Fruit fly (Drosophila melanogaster) whole organism, embryonic: ENCODE measurements around the gene CG6961.

Experiments used
- Adf1 ChIP-seq: fragments of 200-800 bp; sonication (Bioruptor generic); IDR thresholded peaks from 2 replicates; pipeline ENCODE4 v1.3.6; 2022; ENCODE audit warnings: missing biosample characterization, missing genetic modification characterization
- Bdp1 ChIP-seq: fragments of 200-800 bp; sonication (Bioruptor generic); optimal IDR thresholded peaks from 3 replicates; lab custom pipeline; 2016; ENCODE audit warnings: missing biosample characterization, missing genetic modification characterization
- Blimp-1 ChIP-seq: fragments of 200-800 bp; sonication (Bioruptor generic); optimal IDR thresholded peaks from 3 replicates; lab custom pipeline; 2018; ENCODE audit warnings: missing biosample characterization, missing genetic modification characterization, mild to moderate bottlenecking, moderate library complexity, missing genetic modification reagents
- CG10654 ChIP-seq: fragments of 200-800 bp; sonication (Bioruptor generic); optimal IDR thresholded peaks from 2 replicates; lab custom pipeline; 2016; ENCODE audit warnings: missing biosample characterization, missing genetic modification characterization
- CG11723 ChIP-seq: fragments of 200-800 bp; sonication (Bioruptor generic); optimal IDR thresholded peaks from 2 replicates; lab custom pipeline; 2017; ENCODE audit warnings: missing biosample characterization, mild to moderate bottlenecking, missing genetic modification characterization
- CG12155 ChIP-seq: fragments of 200-800 bp; sonication (Bioruptor generic); optimal IDR thresholded peaks from 3 replicates; lab custom pipeline; 2016; ENCODE audit warnings: missing biosample characterization, missing genetic modification characterization
- CG12659 ChIP-seq: fragments of 200-800 bp; sonication (Bioruptor generic); optimal IDR thresholded peaks from 3 replicates; lab custom pipeline; 2017; ENCODE audit warnings: mild to moderate bottlenecking, missing biosample characterization, missing genetic modification reagents, missing genetic modification characterization
- CG12769 ChIP-seq: fragments of 200-800 bp; sonication (Bioruptor generic); optimal IDR thresholded peaks from 2 replicates; lab custom pipeline; 2019; ENCODE audit warnings: missing biosample characterization, mild to moderate bottlenecking, missing genetic modification characterization, moderate library complexity
- CG13624 ChIP-seq: fragments of 200-800 bp; sonication (Bioruptor generic); optimal IDR thresholded peaks from 2 replicates; lab custom pipeline; 2016; ENCODE audit warnings: missing biosample characterization, missing genetic modification characterization
- CG14667 ChIP-seq: fragments of 200-800 bp; sonication (Bioruptor generic); IDR thresholded peaks from 2 replicates; pipeline ENCODE4 v1.3.6; 2022; ENCODE audit warnings: missing biosample characterization, missing genetic modification characterization
- CG2116 ChIP-seq: fragments of 200-800 bp; sonication (Bioruptor generic); optimal IDR thresholded peaks from 3 replicates; lab custom pipeline; 2018; ENCODE audit warnings: missing biosample characterization, mild to moderate bottlenecking, missing genetic modification characterization
- CG2678 ChIP-seq: fragments of 200-800 bp; sonication (Bioruptor generic); optimal IDR thresholded peaks from 3 replicates; lab custom pipeline; 2019; ENCODE audit warnings: missing biosample characterization, mild to moderate bottlenecking, missing genetic modification characterization, moderate library complexity
- CG2712 ChIP-seq: fragments of 200-800 bp; optimal IDR thresholded peaks from 3 replicates; lab custom pipeline; 2019; ENCODE audit warnings: missing biosample characterization, mild to moderate bottlenecking, missing genetic modification characterization, moderate library complexity
- CG30020 ChIP-seq: fragments of 200-800 bp; optimal IDR thresholded peaks from 2 replicates; lab custom pipeline; 2019; ENCODE audit warnings: missing biosample characterization, mild to moderate bottlenecking, missing genetic modification characterization, moderate library complexity
- CG4282 ChIP-seq: fragments of 200-800 bp; sonication (Bioruptor generic); optimal IDR thresholded peaks from 2 replicates; lab custom pipeline; 2016; ENCODE audit warnings: missing biosample characterization, missing genetic modification characterization
- CG4424 ChIP-seq: fragments of 200-800 bp; sonication (Bioruptor generic); optimal IDR thresholded peaks from 3 replicates; lab custom pipeline; 2016; ENCODE audit warnings: missing biosample characterization, missing genetic modification characterization
- CG4707 ChIP-seq: fragments of 200-800 bp; sonication (Bioruptor generic); optimal IDR thresholded peaks from 2 replicates; lab custom pipeline; 2018; ENCODE audit warnings: missing biosample characterization, mild to moderate bottlenecking, missing genetic modification characterization, moderate library complexity
- CG8089 ChIP-seq: fragments of 200-800 bp; sonication (Bioruptor generic); optimal IDR thresholded peaks from 3 replicates; lab custom pipeline; 2016; ENCODE audit warnings: missing biosample characterization, missing genetic modification characterization
- CG8765 ChIP-seq: fragments of 200-800 bp; sonication (Bioruptor generic); IDR thresholded peaks from 2 replicates; pipeline ENCODE4 v1.3.6; 2022; ENCODE audit warnings: missing biosample characterization, missing genetic modification characterization
- CG9437 ChIP-seq: fragments of 200-800 bp; sonication (Bioruptor generic); optimal IDR thresholded peaks from 2 replicates; lab custom pipeline; 2018; ENCODE audit warnings: missing biosample characterization, mild to moderate bottlenecking, missing genetic modification characterization
- Dad ChIP-seq: fragments of 200-800 bp; sonication (Bioruptor generic); optimal IDR thresholded peaks from 3 replicates; lab custom pipeline; 2016; ENCODE audit warnings: missing biosample characterization, missing genetic modification characterization
- Deaf1 ChIP-seq: fragments of 200-800 bp; optimal IDR thresholded peaks from 3 replicates; lab custom pipeline; 2019; ENCODE audit warnings: missing biosample characterization, mild to moderate bottlenecking, missing genetic modification characterization, moderate library complexity
- Dll ChIP-seq: fragments of 200-800 bp; sonication (Bioruptor generic); IDR thresholded peaks from 4 replicates; pipeline ENCODE4 v1.3.6; 2022; ENCODE audit warnings: missing biosample characterization, missing genetic modification characterization; ENCODE audit not compliant: partially characterized antibody
- Dp ChIP-seq: fragments of 200-800 bp; sonication (Bioruptor generic); optimal IDR thresholded peaks from 2 replicates; lab custom pipeline; 2018; ENCODE audit warnings: missing biosample characterization, mild to moderate bottlenecking, missing genetic modification characterization, moderate library complexity
- Eip74EF ChIP-seq, 2 experiments: fragments of 200-800 bp in 1 of 2; fragments of >200 bp in 1 of 2; sonication (Bioruptor generic) in 1 of 2; optimal IDR thresholded peaks; 2 replicates each; lab custom pipeline; 2017 to 2019; ENCODE audit warnings: missing biosample characterization in 2 of 2, missing genetic modification characterization in 2 of 2, mild to moderate bottlenecking in 1 of 2, moderate library complexity in 1 of 2
- HHEX ChIP-seq: fragments of 200-800 bp; sonication (Bioruptor generic); optimal IDR thresholded peaks from 3 replicates; lab custom pipeline; 2017; ENCODE audit warnings: missing biosample characterization, mild to moderate bottlenecking, missing genetic modification characterization, missing genetic modification reagents
- HmgD ChIP-seq: fragments of 200-800 bp; sonication (Bioruptor generic); optimal IDR thresholded peaks from 3 replicates; lab custom pipeline; 2016; ENCODE audit warnings: missing biosample characterization, missing genetic modification characterization
- HmgZ ChIP-seq: fragments of 200-800 bp; sonication (Bioruptor generic); optimal IDR thresholded peaks from 2 replicates; lab custom pipeline; 2018; ENCODE audit warnings: missing biosample characterization, mild to moderate bottlenecking, missing genetic modification characterization
- Hmr ChIP-seq: fragments of 200-800 bp; sonication (Bioruptor generic); optimal IDR thresholded peaks from 3 replicates; lab custom pipeline; 2017; ENCODE audit warnings: mild to moderate bottlenecking, missing biosample characterization, missing genetic modification reagents, missing genetic modification characterization
- Hr39 ChIP-seq: fragments of >200 bp; optimal IDR thresholded peaks from 2 replicates; lab custom pipeline; 2017
- Lpt ChIP-seq: fragments of >200 bp; optimal IDR thresholded peaks from 2 replicates; lab custom pipeline; 2018; ENCODE audit warnings: missing biosample characterization, missing genetic modification characterization
- Med ChIP-seq: fragments of 200-800 bp; sonication (Bioruptor generic); peaks from one replicate; lab custom pipeline; 2016; ENCODE audit warnings: missing biosample characterization, missing genetic modification characterization, mild to moderate bottlenecking, inconsistent platforms, moderate library complexity
- Sox102F ChIP-seq: fragments of 200-800 bp; sonication (Bioruptor generic); optimal IDR thresholded peaks from 2 replicates; lab custom pipeline; 2018; ENCODE audit warnings: missing biosample characterization, mild to moderate bottlenecking, missing genetic modification characterization, moderate library complexity
- Trl ChIP-seq, 3 experiments: fragments of >200 bp in 2 of 3; fragments of 200-800 bp in 1 of 3; sonication (Bioruptor generic) in 1 of 3; optimal IDR thresholded peaks; 2 replicates in 1 of 3; 3 replicates in 2 of 3; lab custom pipeline; 2016 to 2017; ENCODE audit warnings: missing biosample characterization in 1 of 3, missing genetic modification characterization in 1 of 3
- abd-A ChIP-seq: fragments of 200-800 bp; sonication (Bioruptor generic); optimal IDR thresholded peaks from 3 replicates; lab custom pipeline; 2019; ENCODE audit warnings: missing biosample characterization, mild to moderate bottlenecking, missing genetic modification characterization, moderate library complexity
- amos ChIP-seq: fragments of 200-800 bp; sonication (Bioruptor generic); IDR thresholded peaks from 2 replicates; pipeline ENCODE4 v1.3.6; 2022; ENCODE audit warnings: missing biosample characterization, missing genetic modification characterization; ENCODE audit not compliant: partially characterized antibody
- bcd ChIP-seq: fragments of 200-800 bp; sonication (Bioruptor generic); optimal IDR thresholded peaks from 2 replicates; lab custom pipeline; 2017; ENCODE audit warnings: missing biosample characterization, mild to moderate bottlenecking, missing genetic modification characterization
- caup ChIP-seq: fragments of 200-800 bp; sonication (Bioruptor generic); optimal IDR thresholded peaks from 3 replicates; lab custom pipeline; 2017; ENCODE audit warnings: missing biosample characterization, mild to moderate bottlenecking, missing genetic modification characterization, moderate library complexity; ENCODE audit not compliant: severe bottlenecking
- crp ChIP-seq, 2 experiments: fragments of 200-800 bp; sonication (Bioruptor generic); optimal IDR thresholded peaks; 2 replicates in 1 of 2; 3 replicates in 1 of 2; lab custom pipeline; 2017; ENCODE audit warnings: missing biosample characterization in 2 of 2, missing genetic modification characterization in 2 of 2, mild to moderate bottlenecking in 1 of 2, moderate library complexity in 1 of 2
- da ChIP-seq: fragments of 200-800 bp; sonication (Bioruptor generic); optimal IDR thresholded peaks from 2 replicates; lab custom pipeline; 2016; ENCODE audit warnings: missing biosample characterization, missing genetic modification characterization
- ewg ChIP-seq: fragments of 200-800 bp; sonication (Bioruptor generic); optimal IDR thresholded peaks from 3 replicates; lab custom pipeline; 2017; ENCODE audit warnings: mild to moderate bottlenecking, missing biosample characterization, missing genetic modification reagents, missing genetic modification characterization
- gcm ChIP-seq: fragments of 200-800 bp; sonication (Bioruptor generic); optimal IDR thresholded peaks from 2 replicates; lab custom pipeline; 2019; ENCODE audit warnings: missing biosample characterization, mild to moderate bottlenecking, missing genetic modification characterization, moderate library complexity
- insv ChIP-seq, 2 experiments: fragments of 200-800 bp; sonication (Bioruptor generic); optimal IDR thresholded peaks; 3 replicates each; lab custom pipeline; 2016 to 2018; ENCODE audit warnings: missing biosample characterization in 2 of 2, missing genetic modification characterization in 2 of 2
- luna ChIP-seq: fragments of 200-800 bp; sonication (Bioruptor generic); optimal IDR thresholded peaks from 2 replicates; lab custom pipeline; 2016; ENCODE audit warnings: missing biosample characterization, missing genetic modification characterization
- nau ChIP-seq: fragments of 200-800 bp; sonication (Bioruptor generic); optimal IDR thresholded peaks from 3 replicates; lab custom pipeline; 2017; ENCODE audit warnings: missing biosample characterization, mild to moderate bottlenecking, missing genetic modification characterization, missing genetic modification reagents
- oc ChIP-seq: fragments of 200-800 bp; sonication (Bioruptor generic); optimal IDR thresholded peaks from 2 replicates; lab custom pipeline; 2018; ENCODE audit warnings: missing biosample characterization, mild to moderate bottlenecking, missing genetic modification characterization, moderate library complexity
- sd ChIP-seq: fragments of 200-800 bp; sonication (Bioruptor generic); optimal IDR thresholded peaks from 3 replicates; lab custom pipeline; 2018; ENCODE audit warnings: missing biosample characterization, mild to moderate bottlenecking, missing genetic modification characterization, moderate library complexity
- stc ChIP-seq: fragments of 200-800 bp; sonication (Bioruptor generic); IDR thresholded peaks from 2 replicates; pipeline ENCODE4 v1.3.6; 2022; ENCODE audit warnings: missing biosample characterization, missing genetic modification characterization
- usp ChIP-seq: fragments of >200 bp; optimal IDR thresholded peaks from 2 replicates; lab custom pipeline; 2017; ENCODE audit warnings: missing biosample characterization, missing genetic modification characterization
- wdn ChIP-seq: fragments of 200-800 bp; sonication (Bioruptor generic); IDR thresholded peaks from 2 replicates; pipeline ENCODE4 v1.3.6; 2022; ENCODE audit warnings: missing biosample characterization, missing genetic modification characterization

Gene CG6961

dm6 chrX:18813049-18813448 lies 25.0 kb upstream of the CG6961 start, which contains the start of gene CG42450:
CG42450 (plus strand) TSS chrX:18813297.
- TF ChIP-seq CG4707 (GFP tag; lab: Kevin White, UChicago) (no peak), amos (GFP tag; lab: Robert Waterston, UW) (peak; percentile 28; the same call in 1 of the 2 replicates), Med (GFP tag; lab: Kevin White, UChicago) (peak; percentile 59), CG30020 (tag; lab: Kevin White, UChicago) (no peak), Hmr (GFP tag; lab: Kevin White, UChicago) (peak; percentile 1), CG8089 (GFP tag; lab: Kevin White, UChicago) (no peak), oc (tag; lab: Kevin White, UChicago) (no peak), CG2116 (GFP tag; lab: Kevin White, UChicago) (no peak), CG9437 (no peak), CG12659 (GFP tag; lab: Kevin White, UChicago) (no peak), HmgZ (tag; lab: Kevin White, UChicago) (no peak), luna (GFP tag; lab: Kevin White, UChicago) (no peak), crp (GFP tag; optimal IDR thresholded peaks at IDR 0.05; lab: Kevin White, UChicago) (no peak), Sox102F (GFP tag; lab: Kevin White, UChicago) (no peak), CG2712 (tag; lab: Kevin White, UChicago) (no peak), Adf1 (GFP tag; lab: Robert Waterston, UW) (peak; percentile 40; the same call in 1 of the 2 replicates), CG12769 (no peak), HHEX (GFP tag; lab: Kevin White, UChicago) (no peak), CG10654 (GFP tag; lab: Kevin White, UChicago) (no peak), CG4282 (GFP tag; lab: Kevin White, UChicago) (no peak), abd-A (peak; percentile 7), Deaf1 (tag; lab: Kevin White, UChicago) (peak; percentile 95), nau (GFP tag; lab: Kevin White, UChicago) (no peak), Hr39 (no peak), Dad (GFP tag; lab: Kevin White, UChicago) (no peak), sd (tag; lab: Kevin White, UChicago) (no peak), insv (GFP tag; optimal IDR thresholded peaks at IDR 0.05; lab: Kevin White, UChicago) (no peak), usp (GFP tag; lab: Kevin White, UChicago) (no peak), stc (GFP tag; lab: Robert Waterston, UW) (no peak), CG14667 (GFP tag; lab: Robert Waterston, UW) (no peak), CG12155 (GFP tag; lab: Kevin White, UChicago) (peak; percentile 65), ewg (peak; percentile 68), da (no peak), CG13624 (no peak), Eip74EF (GFP tag; optimal IDR thresholded peaks at IDR 0.05; lab: Kevin White, UChicago) (no peak), gcm (GFP tag; lab: Kevin White, UChicago) (no peak), CG11723 (GFP tag; lab: Kevin White, UChicago) (no peak), Dll (GFP tag; lab: Robert Waterston, UW) (peak; percentile 32; the same call in 1 of the 4 replicates), wdn (no peak), Trl (optimal IDR thresholded peaks at IDR 0.05; lab: Kevin White, UChicago) (peak; percentile 53 to 57), Trl (GFP tag; optimal IDR thresholded peaks at IDR 0.05; lab: Kevin White, UChicago) (no peak), bcd (GFP tag; lab: Kevin White, UChicago) (no peak), Lpt (GFP tag; lab: Kevin White, UChicago) (no peak), HmgD (no peak), Blimp-1 (GFP tag; lab: Kevin White, UChicago) (no peak), caup (GFP tag; lab: Kevin White, UChicago) (no peak), Bdp1 (GFP tag; lab: Kevin White, UChicago) (no peak), CG2678 (tag; lab: Kevin White, UChicago) (no peak), CG8765 (no peak), CG4424 (GFP tag; lab: Kevin White, UChicago) (no peak), Dp (GFP tag; lab: Kevin White, UChicago) (no peak)
